Fruit fly (Drosophila melanogaster) whole organism, prepupa: ENCODE results near the gene CG40198.

Experiments
- CG10669 ChIP-seq: fragments of 200-800 bp; sonication (Bioruptor generic); optimal IDR thresholded peaks from 3 replicates; lab custom pipeline; 2018; ENCODE audit warnings: missing biosample characterization, mild to moderate bottlenecking, missing genetic modification characterization, moderate library complexity
- CG16779 ChIP-seq: fragments of 200-800 bp; sonication (Bioruptor generic); optimal IDR thresholded peaks from 3 replicates; lab custom pipeline; 2017; ENCODE audit warnings: missing biosample characterization, mild to moderate bottlenecking, missing genetic modification characterization
- CG6792 ChIP-seq: fragments of 200-800 bp; sonication (Bioruptor generic); optimal IDR thresholded peaks from 3 replicates; lab custom pipeline; 2016; ENCODE audit warnings: missing biosample characterization, missing genetic modification characterization
- CG6808 ChIP-seq: fragments of 200-800 bp; sonication (Bioruptor generic); optimal IDR thresholded peaks from 3 replicates; lab custom pipeline; 2017; ENCODE audit warnings: missing biosample characterization, missing genetic modification characterization, mild to moderate bottlenecking, moderate library complexity, missing genetic modification reagents
- CG6854 ChIP-seq: fragments of 200-800 bp; sonication (Bioruptor generic); optimal IDR thresholded peaks from 2 replicates; lab custom pipeline; 2017; ENCODE audit warnings: missing biosample characterization, mild to moderate bottlenecking, missing genetic modification characterization
- Eip78C ChIP-seq: fragments of 200-800 bp; sonication (Bioruptor generic); peaks from one replicate; lab custom pipeline; 2016; ENCODE audit warnings: missing biosample characterization, missing genetic modification characterization
- Hr38 ChIP-seq: sonication (Bioruptor generic); optimal IDR thresholded peaks from 2 replicates; lab custom pipeline; 2016; ENCODE audit warnings: missing biosample characterization, missing genetic modification characterization
- Hr39 ChIP-seq: fragments of 200-800 bp; sonication (Bioruptor generic); optimal IDR thresholded peaks from 2 replicates; lab custom pipeline; 2016; ENCODE audit warnings: missing biosample characterization, missing genetic modification characterization
- Met ChIP-seq: fragments of 200-800 bp; sonication (Bioruptor generic); optimal IDR thresholded peaks from 3 replicates; lab custom pipeline; 2016; ENCODE audit warnings: missing biosample characterization, missing genetic modification characterization
- Sox14 ChIP-seq: fragments of 200-800 bp; sonication (Bioruptor generic); optimal IDR thresholded peaks from 3 replicates; lab custom pipeline; 2016; ENCODE audit warnings: missing biosample characterization, missing genetic modification characterization
- net ChIP-seq: fragments of 200-800 bp; sonication (Bioruptor generic); optimal IDR thresholded peaks from 3 replicates; lab custom pipeline; 2016; ENCODE audit warnings: missing biosample characterization, missing genetic modification characterization

dm6 chr3R:4180543-4181214 is 18.6 kb upstream of the CG40198 start:
- TF ChIP-seq Eip78C = peak; percentile 66
- TF ChIP-seq Hr38 (GFP tag; lab: Kevin White, UChicago) = no peak
- TF ChIP-seq Sox14 (GFP tag; lab: Kevin White, UChicago) = no peak
- no peak for TF ChIP-seq CG6808
- no peak for TF ChIP-seq CG16779
- no peak for TF ChIP-seq net (GFP tag; lab: Kevin White, UChicago)
- no peak for TF ChIP-seq CG10669 (GFP tag; lab: Kevin White, UChicago)
- no peak for TF ChIP-seq Hr39 (GFP tag; lab: Kevin White, UChicago)
- TF ChIP-seq Met (GFP tag; lab: Kevin White, UChicago) = no peak
- TF ChIP-seq CG6792 (GFP tag; lab: Kevin White, UChicago) = no peak
- TF ChIP-seq CG6854 (GFP tag; lab: Kevin White, UChicago) = no peak
